Fruit fly (Drosophila melanogaster) whole organism, adult: ENCODE results near the gene SNF4Agamma.

Source experiments
- CG1620 ChIP-seq: fragments of 200-800 bp; sonication (Bioruptor generic); optimal IDR thresholded peaks from 2 replicates; lab custom pipeline; 2016; ENCODE audit warnings: missing biosample characterization, missing genetic modification characterization
- CG5204 ChIP-seq: fragments of 200-800 bp; sonication (Bioruptor generic); optimal IDR thresholded peaks from 2 replicates; lab custom pipeline; 2016; ENCODE audit warnings: missing biosample characterization, missing genetic modification characterization
- CG7101 ChIP-seq: fragments of 200-800 bp; sonication (Bioruptor generic); optimal IDR thresholded peaks from 2 replicates; lab custom pipeline; 2018; ENCODE audit warnings: missing biosample characterization, mild to moderate bottlenecking, missing genetic modification characterization, moderate library complexity
- Crg-1 ChIP-seq: fragments of 200-800 bp; sonication (Bioruptor generic); optimal IDR thresholded peaks from 2 replicates; lab custom pipeline; 2016; ENCODE audit warnings: missing biosample characterization, missing genetic modification characterization
- Hr96 ChIP-seq: fragments of 200-800 bp; sonication (Bioruptor generic); optimal IDR thresholded peaks from 2 replicates; lab custom pipeline; 2016; ENCODE audit warnings: missing biosample characterization, missing genetic modification characterization
- cic ChIP-seq: fragments of 200-800 bp; sonication (Bioruptor generic); optimal IDR thresholded peaks from 2 replicates; lab custom pipeline; 2017; ENCODE audit warnings: missing biosample characterization, mild to moderate bottlenecking, missing genetic modification characterization, moderate library complexity
- cnc ChIP-seq, 2 experiments: fragments of >200 bp; optimal IDR thresholded peaks; 2 replicates each; lab custom pipeline; 2017
- pad ChIP-seq: fragments of 200-800 bp; sonication (Bioruptor generic); optimal IDR thresholded peaks from 3 replicates; lab custom pipeline; 2017; ENCODE audit warnings: missing biosample characterization, missing genetic modification characterization, mild to moderate bottlenecking, moderate library complexity, missing genetic modification reagents

- no peak for TF ChIP-seq CG7101 (tag; lab: Kevin White, UChicago)
- TF ChIP-seq cnc (optimal IDR thresholded peaks at IDR 0.05; lab: Kevin White, UChicago): no peak
- no peak for TF ChIP-seq Hr96
- TF ChIP-seq CG5204: no peak
- no peak for TF ChIP-seq cic (GFP tag; lab: Kevin White, UChicago)
- no peak for TF ChIP-seq CG1620
- no peak for TF ChIP-seq Crg-1 (GFP tag; lab: Kevin White, UChicago)
- TF ChIP-seq pad: no peak
These were observed 16.3 kb upstream of the SNF4Agamma start for dm6 chr3R:21124225-21124624.
